Fruit fly (Drosophila melanogaster) whole organism, adult: ENCODE data around the gene Ccz1.

ENCODE experiments used
- CG11617 ChIP-seq: fragments of 200-800 bp; sonication (Bioruptor generic); optimal IDR thresholded peaks from 2 replicates; lab custom pipeline; 2017; ENCODE audit warnings: mild to moderate bottlenecking, missing biosample characterization, missing genetic modification reagents, missing genetic modification characterization
- CG12768 ChIP-seq: fragments of 200-800 bp; sonication (Bioruptor generic); optimal IDR thresholded peaks from 2 replicates; lab custom pipeline; 2017; ENCODE audit warnings: missing biosample characterization, missing genetic modification characterization, mild to moderate bottlenecking, moderate library complexity, missing genetic modification reagents
- CG14711 ChIP-seq: fragments of 200-800 bp; sonication (Bioruptor generic); optimal IDR thresholded peaks from 2 replicates; lab custom pipeline; 2018; ENCODE audit warnings: missing biosample characterization, mild to moderate bottlenecking, missing genetic modification characterization, moderate library complexity
- CG1620 ChIP-seq: fragments of 200-800 bp; sonication (Bioruptor generic); optimal IDR thresholded peaks from 2 replicates; lab custom pipeline; 2016; ENCODE audit warnings: missing biosample characterization, missing genetic modification characterization
- CG33017 ChIP-seq: fragments of 200-800 bp; sonication (Bioruptor generic); optimal IDR thresholded peaks from 2 replicates; lab custom pipeline; 2018; ENCODE audit warnings: missing biosample characterization, mild to moderate bottlenecking, missing genetic modification characterization, moderate library complexity
- CG5204 ChIP-seq: fragments of 200-800 bp; sonication (Bioruptor generic); optimal IDR thresholded peaks from 2 replicates; lab custom pipeline; 2016; ENCODE audit warnings: missing biosample characterization, missing genetic modification characterization
- CG7045 ChIP-seq: fragments of 200-800 bp; sonication (Bioruptor generic); optimal IDR thresholded peaks from 2 replicates; lab custom pipeline; 2017; ENCODE audit warnings: missing biosample characterization, mild to moderate bottlenecking, missing genetic modification characterization
- CG7101 ChIP-seq: fragments of 200-800 bp; sonication (Bioruptor generic); optimal IDR thresholded peaks from 2 replicates; lab custom pipeline; 2018; ENCODE audit warnings: missing biosample characterization, mild to moderate bottlenecking, missing genetic modification characterization, moderate library complexity
- Clk ChIP-seq: fragments of 200-800 bp; sonication (Bioruptor generic); optimal IDR thresholded peaks from 2 replicates; lab custom pipeline; 2017; ENCODE audit warnings: missing biosample characterization, missing genetic modification characterization
- Crg-1 ChIP-seq: fragments of 200-800 bp; sonication (Bioruptor generic); optimal IDR thresholded peaks from 2 replicates; lab custom pipeline; 2016; ENCODE audit warnings: missing biosample characterization, missing genetic modification characterization
- Hr96 ChIP-seq: fragments of 200-800 bp; sonication (Bioruptor generic); optimal IDR thresholded peaks from 2 replicates; lab custom pipeline; 2016; ENCODE audit warnings: missing biosample characterization, missing genetic modification characterization
- bab1 ChIP-seq: fragments of 200-800 bp; sonication (Bioruptor generic); optimal IDR thresholded peaks from 3 replicates; lab custom pipeline; 2019; ENCODE audit warnings: missing biosample characterization, mild to moderate bottlenecking, missing genetic modification characterization, moderate library complexity
- cic ChIP-seq: fragments of 200-800 bp; sonication (Bioruptor generic); optimal IDR thresholded peaks from 2 replicates; lab custom pipeline; 2017; ENCODE audit warnings: missing biosample characterization, mild to moderate bottlenecking, missing genetic modification characterization, moderate library complexity
- cnc ChIP-seq, 2 experiments: fragments of >200 bp; optimal IDR thresholded peaks; 2 replicates each; lab custom pipeline; 2017
- kay ChIP-seq: fragments of 200-800 bp; sonication (Bioruptor generic); peaks from one replicate; lab custom pipeline; 2016; ENCODE audit warnings: missing biosample characterization, missing genetic modification characterization, borderline replicate concordance
- ovo ChIP-seq: fragments of 200-800 bp; sonication (Bioruptor generic); optimal IDR thresholded peaks from 2 replicates; lab custom pipeline; 2016; ENCODE audit warnings: missing biosample characterization, missing genetic modification characterization
- pad ChIP-seq: fragments of 200-800 bp; sonication (Bioruptor generic); optimal IDR thresholded peaks from 3 replicates; lab custom pipeline; 2017; ENCODE audit warnings: missing biosample characterization, missing genetic modification characterization, mild to moderate bottlenecking, moderate library complexity, missing genetic modification reagents
- tj ChIP-seq: fragments of 200-800 bp; sonication (Bioruptor generic); optimal IDR thresholded peaks from 3 replicates; lab custom pipeline; 2017; ENCODE audit warnings: missing biosample characterization, mild to moderate bottlenecking, missing genetic modification characterization, moderate library complexity
- toe ChIP-seq: fragments of 200-800 bp; sonication (Bioruptor generic); optimal IDR thresholded peaks from 2 replicates; lab custom pipeline; 2016; ENCODE audit warnings: missing biosample characterization, missing genetic modification characterization

The Ccz1 gene

dm6 chr3L:3935567-3936207 is 36.7 kb upstream of the Ccz1 start, which contains the start of gene Eip63F-1:
Gene Eip63F-1 (minus strand): TSS chr3L:3935617.
- no peak for TF ChIP-seq CG33017
- no peak for TF ChIP-seq Clk (GFP tag; lab: Kevin White, UChicago)
- TF ChIP-seq CG7101 (tag; lab: Kevin White, UChicago): no peak
- TF ChIP-seq CG12768 (GFP tag; lab: Kevin White, UChicago): no peak
- no peak for TF ChIP-seq cnc (optimal IDR thresholded peaks at IDR 0.05; lab: Kevin White, UChicago)
- TF ChIP-seq ovo: no peak
- TF ChIP-seq CG1620: no peak
- no peak for TF ChIP-seq tj (GFP tag; lab: Kevin White, UChicago)
- TF ChIP-seq CG14711 (tag; lab: Kevin White, UChicago): no peak
- TF ChIP-seq toe (GFP tag; lab: Kevin White, UChicago): no peak

- TF ChIP-seq CG14711 (tag; lab: Kevin White, UChicago): no peak
- TF ChIP-seq CG11617 (GFP tag; lab: Kevin White, UChicago): no peak
- no peak for TF ChIP-seq CG7101 (tag; lab: Kevin White, UChicago)
- no peak for TF ChIP-seq ovo
- TF ChIP-seq cnc (optimal IDR thresholded peaks at IDR 0.05; lab: Kevin White, UChicago): no peak
- TF ChIP-seq bab1 (GFP tag; lab: Kevin White, UChicago): no peak
- no peak for TF ChIP-seq Hr96
- TF ChIP-seq toe (GFP tag; lab: Kevin White, UChicago): no peak
- no peak for TF ChIP-seq Crg-1 (GFP tag; lab: Kevin White, UChicago)
- no peak for TF ChIP-seq CG7045
- TF ChIP-seq CG1620: no peak
- TF ChIP-seq cic (GFP tag; lab: Kevin White, UChicago): no peak
- TF ChIP-seq CG33017: no peak
- no peak for TF ChIP-seq Clk (GFP tag; lab: Kevin White, UChicago)
- TF ChIP-seq pad (GFP tag; lab: Kevin White, UChicago): no peak
- TF ChIP-seq tj (GFP tag; lab: Kevin White, UChicago): no peak
Observed at dm6 chr3L:3934110-3934509, 35.2 kb upstream of the Ccz1 start.

dm6 chr3L:3933599-3933998 is 34.6 kb upstream of the Ccz1 start:
- no peak for TF ChIP-seq bab1 (GFP tag; lab: Kevin White, UChicago)
- peak; percentile 59 for TF ChIP-seq kay (GFP tag; lab: Kevin White, UChicago)
- TF ChIP-seq cic (GFP tag; lab: Kevin White, UChicago): no peak
- TF ChIP-seq Clk (GFP tag; lab: Kevin White, UChicago): no peak

- TF ChIP-seq CG7101 (tag; lab: Kevin White, UChicago): peak; percentile 25
- TF ChIP-seq kay (GFP tag; lab: Kevin White, UChicago): peak; percentile 65
- TF ChIP-seq CG12768 (GFP tag; lab: Kevin White, UChicago): no peak
Observed at dm6 chr3L:3932742-3933289, 33.9 kb upstream of the Ccz1 start.

dm6 chr3L:3931778-3932177 is 32.8 kb upstream of the Ccz1 start:
- TF ChIP-seq kay (GFP tag; lab: Kevin White, UChicago) (no peak), Clk (GFP tag; lab: Kevin White, UChicago) (no peak), toe (GFP tag; lab: Kevin White, UChicago) (no peak), tj (GFP tag; lab: Kevin White, UChicago) (peak; percentile 72), CG7101 (tag; lab: Kevin White, UChicago) (no peak), CG7045 (no peak), Hr96 (no peak), cnc (optimal IDR thresholded peaks at IDR 0.05; lab: Kevin White, UChicago) (no peak)

dm6 chr3L:3930930-3931329 is 32.0 kb upstream of the Ccz1 start:
- no peak for TF ChIP-seq CG5204 (GFP tag; lab: Kevin White, UChicago)
- no peak for TF ChIP-seq kay (GFP tag; lab: Kevin White, UChicago)
- no peak for TF ChIP-seq CG12768 (GFP tag; lab: Kevin White, UChicago)

- TF ChIP-seq CG7101 (tag; lab: Kevin White, UChicago) (no peak), CG14711 (tag; lab: Kevin White, UChicago) (no peak), CG11617 (GFP tag; lab: Kevin White, UChicago) (no peak)
Observed at dm6 chr3L:3929968-3930767, 31.2 kb upstream of the Ccz1 start.
